Worm (Caenorhabditis elegans) whole organism, L4 larva: ENCODE data around the gene skr-6.

ENCODE experiments used
- D1046.2 ChIP-seq: fragments of 200-800 bp; sonication (Bioruptor generic); IDR thresholded peaks from 2 replicates; pipeline ENCODE4 v1.3.6; 2022; ENCODE audit warnings: missing genetic modification characterization, missing compliant biosample characterization
- F10B5.3 ChIP-seq: sonication (generic microtip); optimal IDR thresholded peaks from 2 replicates; lab custom pipeline; 2016; ENCODE audit warnings: mild to moderate bottlenecking, missing genetic modification characterization, missing compliant biosample characterization
- aha-1 ChIP-seq: fragments of 150-350 bp; peaks from one replicate; lab custom pipeline; 2014; ENCODE audit warnings: missing biosample characterization, missing genetic modification characterization
- ceh-32 ChIP-seq: sonication (generic microtip); optimal IDR thresholded peaks from 2 replicates; lab custom pipeline; 2016; ENCODE audit warnings: mild to moderate bottlenecking, missing genetic modification characterization, missing compliant biosample characterization; ENCODE audit not compliant: poor library complexity
- ces-1 ChIP-seq: fragments of 150-350 bp; sonication (generic microtip); optimal IDR thresholded peaks from 4 replicates; lab custom pipeline; 2014; ENCODE audit warnings: missing biosample characterization, missing genetic modification reagents, missing genetic modification characterization
- ctbp-1 ChIP-seq: fragments of 200-800 bp; sonication (Bioruptor generic); IDR thresholded peaks from 2 replicates; pipeline ENCODE4 v1.3.6; 2022; ENCODE audit warnings: missing genetic modification reagents, missing genetic modification characterization, missing compliant biosample characterization
- daf-12 ChIP-seq: fragments of 150-350 bp; optimal IDR thresholded peaks from 2 replicates; lab custom pipeline; 2014; ENCODE audit warnings: missing biosample characterization, missing genetic modification reagents, missing genetic modification characterization
- daf-16 ChIP-seq, 3 experiments: sonication (generic microtip); optimal IDR thresholded peaks; 2 replicates each; lab custom pipeline; 2016 to 2017; ENCODE audit warnings: missing genetic modification characterization in 3 of 3, missing genetic modification reagents in 3 of 3, mild to moderate bottlenecking in 2 of 3, missing compliant biosample characterization in 2 of 3, missing biosample characterization in 1 of 3, moderate library complexity in 1 of 3
- dmd-6 ChIP-seq: fragments of 200-800 bp; sonication (Bioruptor generic); IDR thresholded peaks from 2 replicates; pipeline ENCODE4 v1.3.6; 2022; ENCODE audit warnings: missing genetic modification reagents, missing genetic modification characterization, missing compliant biosample characterization
- dve-1 ChIP-seq: sonication (generic microtip); optimal IDR thresholded peaks from 2 replicates; lab custom pipeline; 2017; ENCODE audit warnings: antibody characterized with exemption, mild to moderate bottlenecking, missing genetic modification characterization, missing compliant biosample characterization; ENCODE audit not compliant: insufficient read depth
- hif-1 ChIP-seq, 2 experiments: sonication (generic microtip); optimal IDR thresholded peaks; 2 replicates each; lab custom pipeline; 2016 to 2017; ENCODE audit warnings: missing compliant biosample characterization in 2 of 2, missing genetic modification characterization in 2 of 2, missing genetic modification reagents in 2 of 2, missing genotype in 2 of 2, mild to moderate bottlenecking in 1 of 2
- hlh-11 ChIP-seq: fragments of 200-800 bp; sonication (Bioruptor generic); optimal IDR thresholded peaks from 2 replicates; lab custom pipeline; 2018; ENCODE audit warnings: mild to moderate bottlenecking, missing genetic modification characterization, missing compliant biosample characterization
- hlh-30 ChIP-seq: sonication (generic microtip); optimal IDR thresholded peaks from 2 replicates; lab custom pipeline; 2017; ENCODE audit warnings: antibody characterized with exemption, mild to moderate bottlenecking, missing genetic modification characterization, missing compliant biosample characterization; ENCODE audit not compliant: insufficient read depth
- lin-13 ChIP-seq: fragments of 150-350 bp; optimal IDR thresholded peaks from 2 replicates; lab custom pipeline; 2014; ENCODE audit warnings: missing biosample characterization, missing genetic modification reagents, missing genetic modification characterization
- lin-38 ChIP-seq: fragments of 200-800 bp; sonication (Bioruptor generic); IDR thresholded peaks from 2 replicates; pipeline ENCODE4 v1.3.6; 2022; ENCODE audit warnings: missing genetic modification reagents, missing genetic modification characterization, missing compliant biosample characterization
- lsy-2 ChIP-seq, 2 experiments: fragments of 150-350 bp in 1 of 2; sonication (generic microtip) in 1 of 2; optimal IDR thresholded peaks; 2 replicates each; lab custom pipeline; 2014 to 2017; ENCODE audit warnings: missing biosample characterization in 2 of 2, missing genetic modification characterization in 2 of 2
- mep-1 ChIP-seq: fragments of 150-350 bp; sonication (generic microtip); optimal IDR thresholded peaks from 3 replicates; lab custom pipeline; 2014; ENCODE audit warnings: missing biosample characterization, missing genetic modification characterization
- mxl-3 ChIP-seq: fragments of 200-800 bp; sonication (Bioruptor generic); optimal IDR thresholded peaks from 2 replicates; lab custom pipeline; 2018; ENCODE audit warnings: mild to moderate bottlenecking, missing genetic modification characterization, missing compliant biosample characterization
- nhr-11 ChIP-seq: fragments of 150-350 bp; optimal IDR thresholded peaks from 2 replicates; lab custom pipeline; 2014; ENCODE audit warnings: missing biosample characterization, missing genetic modification characterization
- nhr-28 ChIP-seq: fragments of 150-350 bp; optimal IDR thresholded peaks from 2 replicates; lab custom pipeline; 2014; ENCODE audit warnings: missing biosample characterization, missing genetic modification characterization
- nhr-42 ChIP-seq: fragments of 200-800 bp; sonication (Bioruptor generic); IDR thresholded peaks from 2 replicates; pipeline ENCODE4 v1.3.6; 2022; ENCODE audit warnings: missing genetic modification characterization, missing compliant biosample characterization
- nhr-48 ChIP-seq: sonication (generic microtip); optimal IDR thresholded peaks from 2 replicates; lab custom pipeline; 2016; ENCODE audit warnings: mild to moderate bottlenecking, missing genetic modification characterization, missing compliant biosample characterization
- nhr-77 ChIP-seq: fragments of 150-350 bp; optimal IDR thresholded peaks from 2 replicates; lab custom pipeline; 2014; ENCODE audit warnings: missing biosample characterization, missing genetic modification characterization
- pqm-1 ChIP-seq: sonication (generic microtip); optimal IDR thresholded peaks from 2 replicates; lab custom pipeline; 2017; ENCODE audit warnings: missing biosample characterization, missing genetic modification characterization
- set-16 ChIP-seq: fragments of 200-800 bp; sonication (Bioruptor generic); IDR thresholded peaks from 2 replicates; pipeline ENCODE4 v1.3.6; 2022; ENCODE audit warnings: missing genetic modification reagents, missing genetic modification characterization, missing compliant biosample characterization
- tag-97 ChIP-seq: fragments of 200-800 bp; sonication (Bioruptor generic); IDR thresholded peaks from 2 replicates; pipeline ENCODE4 v1.3.6; 2022; ENCODE audit warnings: missing genetic modification characterization, missing compliant biosample characterization
- unc-130 ChIP-seq: sonication (generic microtip); optimal IDR thresholded peaks from 2 replicates; lab custom pipeline; 2016; ENCODE audit warnings: missing genetic modification reagents, missing genetic modification characterization, missing compliant biosample characterization
- unc-62 ChIP-seq, 3 experiments: fragments of 150-350 bp in 1 of 3; sonication (generic microtip); optimal IDR thresholded peaks in 2 of 3; peaks in 1 of 3; 1 replicate in 1 of 3; 2 replicates in 2 of 3; lab custom pipeline; 2014 to 2017; ENCODE audit warnings: missing biosample characterization in 3 of 3, missing genetic modification characterization in 3 of 3, missing genetic modification reagents in 3 of 3, missing genotype in 1 of 3

The skr-6 gene

DNA sequence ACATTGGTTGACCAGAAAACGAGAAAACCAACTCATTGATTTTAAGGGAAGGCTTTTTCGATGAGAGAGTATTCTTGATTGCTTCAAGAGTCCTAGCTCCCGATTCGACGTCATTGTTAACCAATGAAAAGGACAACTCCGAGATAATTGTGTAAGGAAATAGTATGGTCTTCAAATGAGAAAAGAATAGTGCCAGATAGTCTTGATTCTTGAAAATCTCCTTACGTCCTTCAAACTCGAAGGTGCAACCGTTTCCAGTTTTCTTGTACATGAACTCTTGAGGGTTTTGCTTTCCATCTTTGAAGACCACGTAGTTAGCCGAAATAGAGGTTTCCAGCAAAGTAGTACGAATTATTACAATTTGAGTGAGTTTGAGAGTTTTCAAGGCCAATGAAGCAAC lies 26.6 kb downstream of the skr-6 start:
- TF ChIP-seq unc-62 (GFP tag; optimal IDR thresholded peaks at IDR 0.05 in 1 of 2; lab: Kevin White, UChicago) (peak in 1 of 2 experiments; percentile 93), unc-62 (tag; optimal IDR thresholded peaks at IDR 0.05; lab: Kevin White, UChicago) (no peak), nhr-48 (tag; lab: Kevin White, UChicago) (no peak)

DNA sequence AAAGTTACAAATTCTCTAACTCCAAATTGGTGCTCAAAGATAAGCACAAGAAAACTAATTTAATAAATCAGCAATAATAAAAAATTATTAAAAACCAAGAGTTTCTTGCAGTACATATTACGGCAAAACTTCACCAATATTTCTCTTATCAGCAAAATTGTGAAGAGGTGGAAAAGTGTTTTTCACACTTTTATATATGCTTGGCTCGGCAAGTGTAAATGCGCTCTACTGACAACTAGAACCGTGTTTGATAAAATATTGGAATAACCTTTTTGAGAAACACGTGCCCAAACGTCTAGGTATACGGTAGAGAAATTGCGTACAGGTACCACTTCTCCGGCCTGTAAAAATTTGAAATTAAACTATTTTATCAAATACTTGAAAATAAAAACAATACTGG lies 28.5 kb downstream of the skr-6 start, which contains the start of gene R10E8.8:
TSS of gene R10E8.8 (minus strand) at position 343 of the 400 bp plus-strand sequence.
- TF ChIP-seq mep-1 (tag; lab: Kevin White, UChicago) (peak; percentile 6), lsy-2 (tag; optimal IDR thresholded peaks at IDR 0.05; lab: Kevin White, UChicago) (peak in 1 of 2 experiments; percentile 41), nhr-77 (tag; lab: Kevin White, UChicago) (peak; percentile 15), unc-62 (GFP tag; optimal IDR thresholded peaks at IDR 0.05 in 1 of 2; lab: Kevin White, UChicago) (no peak), unc-62 (tag; optimal IDR thresholded peaks at IDR 0.05; lab: Kevin White, UChicago) (no peak), lin-38 (peak; percentile 67), pqm-1 (tag; lab: Kevin White, UChicago) (peak; percentile 77), set-16 (GFP tag; lab: Robert Waterston, UW) (no peak), daf-16 (GFP tag; optimal IDR thresholded peaks at IDR 0.05; lab: Kevin White, UChicago) (no peak), daf-16 (tag; optimal IDR thresholded peaks at IDR 0.05; lab: Kevin White, UChicago) (peak; percentile 81), daf-12 (no peak), lin-13 (no peak), hlh-11 (tag; lab: Kevin White, UChicago) (peak; percentile 35), dve-1 (peak; percentile 75), mxl-3 (GFP tag; lab: Kevin White, UChicago) (peak; percentile 9), dmd-6 (GFP tag; lab: Robert Waterston, UW) (0 out of 2 replicates have a peak, but pooled peaks have one; percentile 25), hif-1 (tag; optimal IDR thresholded peaks at IDR 0.05; lab: Kevin White, UChicago) (no peak), nhr-28 (tag; lab: Kevin White, UChicago) (peak; percentile 68)

DNA sequence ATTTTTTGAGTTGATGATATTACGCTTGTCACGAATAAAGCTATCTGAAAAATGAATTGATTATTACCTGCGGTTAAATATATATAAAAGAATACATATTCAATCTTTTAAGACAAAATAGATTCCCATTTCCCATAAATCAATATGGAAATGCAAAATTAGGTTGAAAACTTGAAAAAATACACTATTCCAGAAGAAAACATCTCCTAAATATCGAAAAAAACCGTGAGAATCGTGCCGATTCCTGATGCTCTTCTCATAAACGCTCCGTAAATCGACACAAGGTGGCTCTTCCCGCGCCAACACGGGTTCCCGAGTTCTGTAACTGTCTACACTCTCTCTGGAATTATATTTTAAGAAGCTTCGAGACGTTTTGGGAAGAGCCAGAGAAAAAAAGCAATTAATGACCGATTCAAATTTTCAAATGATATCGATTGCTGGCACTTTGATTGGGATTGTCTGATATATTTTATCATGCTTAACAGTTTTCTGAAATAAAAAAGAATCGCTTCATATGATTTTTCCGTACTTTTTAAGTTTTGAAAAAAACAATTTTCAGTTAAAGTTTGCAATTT lies 33.0 kb downstream of the skr-6 start, which contains the start of gene R10E8.3:
TSS of gene R10E8.3 (minus strand) at position 51 of the 575 bp plus-strand sequence.
- TF ChIP-seq hlh-30 (tag; lab: Kevin White, UChicago), result peak; percentile 30
- TF ChIP-seq dve-1, result peak; percentile 52
- peak; percentile 28 for TF ChIP-seq nhr-77 (tag; lab: Kevin White, UChicago)
- TF ChIP-seq nhr-42 (GFP tag; lab: Robert Waterston, UW), result no peak
- no peak for TF ChIP-seq daf-16 (GFP tag; optimal IDR thresholded peaks at IDR 0.05; lab: Kevin White, UChicago)
- TF ChIP-seq daf-16 (tag; optimal IDR thresholded peaks at IDR 0.05; lab: Kevin White, UChicago), result peak; percentile 45

DNA sequence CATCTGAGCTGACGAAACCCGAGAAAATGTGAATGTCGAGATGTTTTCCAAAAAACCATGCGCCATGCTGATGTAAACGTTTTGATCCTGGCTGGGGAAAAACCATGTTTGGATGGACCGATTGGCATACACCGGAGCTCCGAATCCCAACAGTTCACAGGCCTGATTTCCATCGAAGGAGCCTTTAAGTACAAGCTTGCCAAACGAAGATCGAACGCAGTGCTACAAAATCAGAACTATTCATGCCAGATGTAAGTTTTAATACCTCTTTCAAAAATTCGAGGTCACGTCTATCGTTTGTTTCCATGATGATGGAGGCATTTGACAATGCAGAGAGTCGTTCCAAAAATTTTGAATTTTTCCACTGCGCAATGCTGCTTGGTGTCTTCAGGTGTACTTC lies 34.0 kb downstream of the skr-6 start:
- TF ChIP-seq ces-1, result no peak
- peak; percentile 95 for TF ChIP-seq aha-1 (tag; lab: Kevin White, UChicago)
- TF ChIP-seq nhr-11 (tag; lab: Kevin White, UChicago), result no peak
- TF ChIP-seq F10B5.3 (tag; lab: Kevin White, UChicago), result no peak
- TF ChIP-seq unc-130 (GFP tag; lab: Kevin White, UChicago), result no peak

DNA sequence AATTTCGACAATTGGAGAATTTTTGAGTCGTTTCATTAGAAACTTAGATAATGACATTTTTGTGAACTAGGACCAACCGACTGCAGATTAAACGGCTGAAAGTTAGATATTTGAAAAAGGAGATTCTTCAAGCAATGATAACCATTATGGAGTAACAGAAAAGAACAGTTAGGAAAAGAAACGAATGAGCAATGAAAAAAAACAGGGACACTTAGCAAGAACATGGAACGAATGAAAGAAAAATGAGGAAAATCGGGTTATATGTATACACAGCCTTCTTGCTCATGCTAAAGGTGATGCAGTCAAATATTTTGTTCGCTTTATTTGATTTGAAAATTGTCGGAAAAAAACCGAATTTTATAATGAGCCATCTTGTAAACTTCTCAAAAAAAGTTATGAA lies 45.4 kb downstream of the skr-6 start, which contains the start of gene F16H6.10:
TSS of gene F16H6.10 (minus strand) at position 101 of the 400 bp plus-strand sequence.
- TF ChIP-seq ceh-32 (tag; lab: Kevin White, UChicago) (no peak), tag-97 (GFP tag; lab: Robert Waterston, UW) (no peak), D1046.2 (GFP tag; lab: Robert Waterston, UW) (no peak), set-16 (GFP tag; lab: Robert Waterston, UW) (no peak), ctbp-1 (no peak), aha-1 (tag; lab: Kevin White, UChicago) (no peak), daf-12 (no peak)
